Fruit fly (Drosophila melanogaster) whole organism: Measurements from ENCODE around the gene eIF3d1.

ENCODE experiments used
- CG8478 ChIP-seq: fragments of >200 bp; optimal IDR thresholded peaks from 2 replicates; lab custom pipeline; 2018; ENCODE audit warnings: inconsistent platforms
- pan ChIP-seq: fragments of >200 bp; optimal IDR thresholded peaks from 2 replicates; lab custom pipeline; 2017
- psq ChIP-seq: fragments of >200 bp; optimal IDR thresholded peaks from 2 replicates; lab custom pipeline; 2017
- usp ChIP-seq: fragments of >200 bp; optimal IDR thresholded peaks from 2 replicates; lab custom pipeline; 2017; ENCODE audit warnings: missing biosample characterization, missing genetic modification characterization, mixed read lengths

DNA sequence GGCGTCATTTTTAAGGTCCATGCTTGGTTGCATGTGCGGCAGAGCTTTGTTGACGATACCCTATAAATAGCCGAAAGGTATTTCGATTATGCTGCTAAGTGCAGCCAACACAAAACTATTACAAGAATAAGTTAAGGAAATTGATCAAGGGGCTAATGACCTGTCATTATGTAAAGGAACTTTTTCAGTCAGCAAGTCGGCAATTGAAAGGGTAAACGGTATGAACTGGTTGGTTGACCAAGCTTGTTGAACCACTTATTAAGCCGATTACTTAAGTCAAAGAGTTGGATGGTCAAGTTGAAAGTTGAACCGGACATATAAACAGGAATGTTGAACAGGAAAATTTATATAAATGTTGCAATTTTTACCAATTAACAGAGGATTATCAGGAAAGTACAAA, 6.8 kb upstream of the eIF3d1 start:
- TF ChIP-seq psq (lab: Kevin White, UChicago), result no peak
- no peak for TF ChIP-seq pan
- no peak for TF ChIP-seq CG8478 (lab: Kevin White, UChicago)
- no peak for TF ChIP-seq usp (GFP tag; lab: Kevin White, UChicago)
